Fruit fly (Drosophila melanogaster) whole organism, embryonic: ENCODE measurements around the gene CG10581.
A peak's percentile ranks its signal among the peaks of the same experiment; 100 is the strongest.

Experiments
- ATbp ChIP-seq: fragments of 200-800 bp; sonication (Bioruptor generic); optimal IDR thresholded peaks from 2 replicates; lab custom pipeline; 2017; ENCODE audit warnings: missing biosample characterization, mild to moderate bottlenecking, missing genetic modification characterization, missing genetic modification reagents
- CG11456 ChIP-seq: fragments of 200-800 bp; sonication (Bioruptor generic); IDR thresholded peaks from 3 replicates; pipeline ENCODE4 v1.3.6; 2022; ENCODE audit warnings: missing biosample characterization, missing genetic modification characterization
- CG11696 ChIP-seq: fragments of 200-800 bp; sonication (Bioruptor generic); IDR thresholded peaks from 2 replicates; pipeline ENCODE4 v1.3.6; 2022; ENCODE audit warnings: missing biosample characterization, missing genetic modification characterization
- CG13424 ChIP-seq: fragments of 200-800 bp; sonication (Bioruptor generic); optimal IDR thresholded peaks from 2 replicates; lab custom pipeline; 2019; ENCODE audit warnings: missing biosample characterization, mild to moderate bottlenecking, missing genetic modification characterization, moderate library complexity
- CG14050 ChIP-seq: fragments of 200-800 bp; sonication (Bioruptor generic); IDR thresholded peaks from 3 replicates; pipeline ENCODE4 v1.3.6; 2022; ENCODE audit warnings: missing biosample characterization, missing genetic modification characterization
- CG14710 ChIP-seq: fragments of 200-800 bp; sonication (Bioruptor generic); optimal IDR thresholded peaks from 3 replicates; lab custom pipeline; 2019; ENCODE audit warnings: missing biosample characterization, mild to moderate bottlenecking, missing genetic modification characterization, moderate library complexity
- CG15011 ChIP-seq: fragments of 200-800 bp; sonication (Bioruptor generic); optimal IDR thresholded peaks from 3 replicates; lab custom pipeline; 2018; ENCODE audit warnings: missing biosample characterization, mild to moderate bottlenecking, missing genetic modification characterization
- CG18599 ChIP-seq: fragments of 200-800 bp; sonication (Bioruptor generic); optimal IDR thresholded peaks from 3 replicates; lab custom pipeline; 2017; ENCODE audit warnings: missing biosample characterization, missing genetic modification characterization, mild to moderate bottlenecking, moderate library complexity, missing genetic modification reagents
- CG30020 ChIP-seq: fragments of 200-800 bp; optimal IDR thresholded peaks from 2 replicates; lab custom pipeline; 2019; ENCODE audit warnings: missing biosample characterization, mild to moderate bottlenecking, missing genetic modification characterization, moderate library complexity
- CG3281 ChIP-seq: fragments of 200-800 bp; sonication (Bioruptor generic); optimal IDR thresholded peaks from 3 replicates; lab custom pipeline; 2017; ENCODE audit warnings: missing biosample characterization, mild to moderate bottlenecking, missing genetic modification characterization
- CG3838 ChIP-seq: fragments of 200-800 bp; sonication (Bioruptor generic); optimal IDR thresholded peaks from 3 replicates; lab custom pipeline; 2016; ENCODE audit warnings: missing biosample characterization, missing genetic modification characterization
- CG4617 ChIP-seq: fragments of 200-800 bp; sonication (Bioruptor generic); optimal IDR thresholded peaks from 3 replicates; lab custom pipeline; 2016; ENCODE audit warnings: missing biosample characterization, missing genetic modification characterization, borderline replicate concordance
- CG4707 ChIP-seq: fragments of 200-800 bp; sonication (Bioruptor generic); optimal IDR thresholded peaks from 2 replicates; lab custom pipeline; 2018; ENCODE audit warnings: missing biosample characterization, mild to moderate bottlenecking, missing genetic modification characterization, moderate library complexity
- CG7963 ChIP-seq: fragments of 200-800 bp; sonication (Bioruptor generic); IDR thresholded peaks from 3 replicates; pipeline ENCODE4 v1.3.6; 2022; ENCODE audit warnings: missing biosample characterization, missing genetic modification characterization; ENCODE audit not compliant: partially characterized antibody
- CG7987 ChIP-seq: fragments of 200-800 bp; sonication (Bioruptor generic); optimal IDR thresholded peaks from 2 replicates; lab custom pipeline; 2018; ENCODE audit warnings: missing biosample characterization, mild to moderate bottlenecking, missing genetic modification characterization, moderate library complexity
- CG8388 ChIP-seq: fragments of 200-800 bp; sonication (Bioruptor generic); optimal IDR thresholded peaks from 2 replicates; lab custom pipeline; 2019; ENCODE audit warnings: missing biosample characterization, mild to moderate bottlenecking, missing genetic modification characterization, moderate library complexity
- CG9215 ChIP-seq: fragments of 200-800 bp; sonication (Bioruptor generic); IDR thresholded peaks from 2 replicates; pipeline ENCODE4 v1.3.6; 2022; ENCODE audit warnings: missing biosample characterization, missing genetic modification characterization
- CG9876 ChIP-seq: fragments of 200-800 bp; sonication (Bioruptor generic); optimal IDR thresholded peaks from 2 replicates; lab custom pipeline; 2016; ENCODE audit warnings: missing biosample characterization, missing genetic modification characterization
- CHES-1-like ChIP-seq: fragments of 200-800 bp; sonication (Bioruptor generic); optimal IDR thresholded peaks from 2 replicates; lab custom pipeline; 2016; ENCODE audit warnings: missing biosample characterization, missing genetic modification characterization
- Deaf1 ChIP-seq: fragments of 200-800 bp; optimal IDR thresholded peaks from 3 replicates; lab custom pipeline; 2019; ENCODE audit warnings: missing biosample characterization, mild to moderate bottlenecking, missing genetic modification characterization, moderate library complexity
- ERR ChIP-seq: fragments of 200-800 bp; sonication (Bioruptor generic); optimal IDR thresholded peaks from 2 replicates; lab custom pipeline; 2016; ENCODE audit warnings: missing biosample characterization, missing genetic modification characterization
- Elba2 ChIP-seq: fragments of 200-800 bp; sonication (Bioruptor generic); optimal IDR thresholded peaks from 3 replicates; lab custom pipeline; 2016; ENCODE audit warnings: missing biosample characterization, missing genetic modification characterization
- Fer1 ChIP-seq: fragments of 200-800 bp; sonication (Bioruptor generic); optimal IDR thresholded peaks from 2 replicates; lab custom pipeline; 2017; ENCODE audit warnings: missing biosample characterization, mild to moderate bottlenecking, missing genetic modification characterization
- Gug ChIP-seq: fragments of 200-800 bp; sonication (Bioruptor generic); IDR thresholded peaks from 4 replicates; pipeline ENCODE4 v1.3.6; 2022; ENCODE audit warnings: missing biosample characterization, missing genetic modification characterization
- Lim3 ChIP-seq: fragments of 200-800 bp; sonication (Bioruptor generic); IDR thresholded peaks from 2 replicates; pipeline ENCODE4 v1.3.6; 2022; ENCODE audit warnings: missing biosample characterization, missing genetic modification characterization
- NFAT ChIP-seq: fragments of 200-800 bp; sonication (Bioruptor generic); IDR thresholded peaks from 2 replicates; pipeline ENCODE4 v1.3.6; 2022; ENCODE audit warnings: missing biosample characterization, missing genetic modification characterization
- Nf-YA ChIP-seq: fragments of 200-800 bp; sonication (Bioruptor generic); IDR thresholded peaks from 2 replicates; pipeline ENCODE4 v1.3.6; 2022; ENCODE audit warnings: missing biosample characterization, missing genetic modification characterization
- Opbp ChIP-seq: fragments of 200-800 bp; sonication (Bioruptor generic); IDR thresholded peaks from 3 replicates; pipeline ENCODE4 v1.3.6; 2022; ENCODE audit warnings: missing biosample characterization, missing genetic modification characterization; ENCODE audit not compliant: partially characterized antibody
- Ravus ChIP-seq: fragments of 200-800 bp; sonication (Bioruptor generic); IDR thresholded peaks from 2 replicates; pipeline ENCODE4 v1.3.6; 2022; ENCODE audit warnings: missing biosample characterization, missing genetic modification characterization
- Side ChIP-seq: fragments of 200-800 bp; sonication (Bioruptor generic); optimal IDR thresholded peaks from 2 replicates; lab custom pipeline; 2016; ENCODE audit warnings: missing biosample characterization, missing genetic modification characterization
- Sox100B ChIP-seq: fragments of 200-800 bp; sonication (Bioruptor generic); optimal IDR thresholded peaks from 3 replicates; lab custom pipeline; 2018; ENCODE audit warnings: missing biosample characterization, mild to moderate bottlenecking, missing genetic modification characterization
- Xbp1 ChIP-seq: fragments of 200-800 bp; sonication (Bioruptor generic); optimal IDR thresholded peaks from 3 replicates; lab custom pipeline; 2016; ENCODE audit warnings: missing biosample characterization, mild to moderate bottlenecking, missing genetic modification characterization
- bab2 ChIP-seq: fragments of 200-800 bp; sonication (Bioruptor generic); optimal IDR thresholded peaks from 2 replicates; lab custom pipeline; 2016; ENCODE audit warnings: missing biosample characterization, missing genetic modification characterization
- chinmo ChIP-seq: fragments of 200-800 bp; sonication (Bioruptor generic); IDR thresholded peaks from 4 replicates; pipeline ENCODE4 v1.3.6; 2022; ENCODE audit warnings: missing biosample characterization, missing genetic modification characterization; ENCODE audit not compliant: partially characterized antibody
- fd102C ChIP-seq: fragments of 200-800 bp; sonication (Bioruptor generic); optimal IDR thresholded peaks from 2 replicates; lab custom pipeline; 2018; ENCODE audit warnings: missing biosample characterization, mild to moderate bottlenecking, missing genetic modification characterization, moderate library complexity
- gce ChIP-seq: fragments of 200-800 bp; sonication (Bioruptor generic); IDR thresholded peaks from 3 replicates; pipeline ENCODE4 v1.3.6; 2022; ENCODE audit warnings: missing biosample characterization, missing genetic modification characterization
- gcm2 ChIP-seq: fragments of 200-800 bp; sonication (Bioruptor generic); optimal IDR thresholded peaks from 2 replicates; lab custom pipeline; 2016; ENCODE audit warnings: missing biosample characterization, missing genetic modification characterization
- jing ChIP-seq: fragments of 200-800 bp; sonication (Bioruptor generic); optimal IDR thresholded peaks from 2 replicates; lab custom pipeline; 2018; ENCODE audit warnings: missing biosample characterization, mild to moderate bottlenecking, missing genetic modification characterization
- lilli ChIP-seq: fragments of 200-800 bp; sonication (Bioruptor generic); optimal IDR thresholded peaks from 3 replicates; lab custom pipeline; 2016; ENCODE audit warnings: missing biosample characterization, missing genetic modification characterization
- lov ChIP-seq, 2 experiments: fragments of 200-800 bp in 1 of 2; fragments of >200 bp in 1 of 2; sonication (Bioruptor generic) in 1 of 2; IDR thresholded peaks in 1 of 2; optimal IDR thresholded peaks in 1 of 2; 2 replicates in 1 of 2; 3 replicates in 1 of 2; pipeline versions ENCODE4 v1.3.6 to Lab custom; 2017 to 2022; ENCODE audit warnings: missing biosample characterization in 1 of 2, missing genetic modification characterization in 1 of 2
- onecut ChIP-seq: fragments of 200-800 bp; sonication (Bioruptor generic); IDR thresholded peaks from 2 replicates; pipeline ENCODE4 v1.3.6; 2022; ENCODE audit warnings: missing biosample characterization, missing genetic modification characterization
- ranshi ChIP-seq: fragments of 200-800 bp; sonication (Bioruptor generic); IDR thresholded peaks from 2 replicates; pipeline ENCODE4 v1.3.6; 2022; ENCODE audit warnings: missing biosample characterization, missing genetic modification characterization
- repo ChIP-seq: fragments of 200-800 bp; sonication (Bioruptor generic); optimal IDR thresholded peaks from 2 replicates; lab custom pipeline; 2016; ENCODE audit warnings: missing biosample characterization, missing genetic modification characterization
- row ChIP-seq: fragments of 200-800 bp; sonication (Bioruptor generic); IDR thresholded peaks from 3 replicates; pipeline ENCODE4 v1.3.6; 2022; ENCODE audit warnings: missing biosample characterization, missing genetic modification characterization
- run ChIP-seq: fragments of 200-800 bp; sonication (Bioruptor generic); optimal IDR thresholded peaks from 3 replicates; lab custom pipeline; 2018; ENCODE audit warnings: missing biosample characterization, mild to moderate bottlenecking, missing genetic modification characterization
- ssp ChIP-seq: fragments of 200-800 bp; sonication (Bioruptor generic); IDR thresholded peaks from 2 replicates; pipeline ENCODE4 v1.3.6; 2022; ENCODE audit warnings: missing biosample characterization, missing genetic modification characterization
- vfl ChIP-seq: fragments of 200-800 bp; sonication (Bioruptor generic); optimal IDR thresholded peaks from 2 replicates; lab custom pipeline; 2016; ENCODE audit warnings: missing biosample characterization, missing genetic modification characterization

Gene CG10581

DNA sequence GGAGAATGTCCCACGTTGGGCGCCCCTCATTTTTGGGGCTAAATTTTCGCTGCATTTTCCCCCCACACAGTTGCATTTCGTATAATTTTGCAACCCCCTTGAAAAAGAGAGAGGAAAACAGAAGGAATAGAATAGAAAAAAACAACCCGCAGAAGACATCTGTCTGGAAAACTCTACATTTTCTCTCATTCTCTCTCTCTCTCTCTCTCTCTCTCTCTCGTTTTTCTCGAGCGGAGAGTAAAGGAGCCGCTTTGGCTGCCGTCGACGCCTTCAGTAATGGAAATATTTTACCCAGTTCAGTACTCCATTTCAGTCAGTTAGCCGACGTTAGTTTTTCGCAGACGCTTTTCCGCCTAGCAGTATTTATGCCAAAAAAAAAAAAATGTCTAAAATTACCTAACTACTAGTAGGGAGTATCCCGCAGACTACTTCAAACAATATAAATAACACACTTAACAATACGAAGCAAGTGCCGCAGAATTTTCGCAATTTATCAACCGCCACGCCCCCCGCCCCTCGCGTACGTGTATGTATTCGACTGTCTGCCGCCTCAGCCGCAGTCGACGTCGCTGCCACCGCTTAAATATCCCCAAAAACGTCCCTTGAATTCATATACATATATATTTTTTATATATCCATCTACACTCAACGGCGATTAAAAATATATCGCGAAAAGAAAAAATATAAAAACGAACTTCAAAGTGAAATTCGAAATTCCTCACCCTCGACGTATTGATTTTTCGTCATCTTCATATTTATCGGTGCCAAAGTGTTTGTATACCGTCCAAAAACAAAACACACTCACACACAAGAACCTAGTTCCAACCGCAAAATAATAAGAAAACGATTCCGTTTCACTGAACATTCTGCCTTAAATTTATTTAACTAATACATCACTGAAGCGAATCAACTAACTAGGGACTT is 14.0 kb upstream of the CG10581 start (continued):
- TF ChIP-seq ATbp (GFP tag; lab: Kevin White, UChicago) (no peak), vfl (GFP tag; lab: Kevin White, UChicago) (no peak), onecut (GFP tag; lab: Robert Waterston, UW) (peak; percentile 61), gcm2 (GFP tag; lab: Kevin White, UChicago) (no peak), CG14050 (GFP tag; lab: Robert Waterston, UW) (no peak), CG11696 (GFP tag; lab: Robert Waterston, UW) (0 out of 2 replicates have a peak, but pooled peaks have one; percentile 60), run (tag; lab: Kevin White, UChicago) (no peak), CG9215 (GFP tag; lab: Robert Waterston, UW) (no peak)

dm6 chr3L:21047037-21047436 is 13.0 kb upstream of the CG10581 start:
- TF ChIP-seq ranshi (GFP tag; lab: Robert Waterston, UW), result no peak
- peak; percentile 33 for TF ChIP-seq lilli
- TF ChIP-seq bab2 (GFP tag; lab: Kevin White, UChicago), result no peak
- TF ChIP-seq Nf-YA, result no peak
- TF ChIP-seq Ravus, result no peak
- peak; percentile 4 for TF ChIP-seq Deaf1 (tag; lab: Kevin White, UChicago)
- TF ChIP-seq CG4707, result peak; percentile 2
- TF ChIP-seq Gug, result no peak
- TF ChIP-seq CG30020 (tag; lab: Kevin White, UChicago), result no peak
- no peak for TF ChIP-seq Opbp
- TF ChIP-seq CG15011 (GFP tag; lab: Kevin White, UChicago), result no peak
- TF ChIP-seq CG11456 (GFP tag; lab: Robert Waterston, UW), result no peak
- TF ChIP-seq jing (GFP tag; lab: Kevin White, UChicago), result no peak
- no peak for TF ChIP-seq CG7987
- no peak for TF ChIP-seq CG7963
- TF ChIP-seq Side, result no peak
- TF ChIP-seq chinmo (GFP tag; lab: Robert Waterston, UW), result no peak
- TF ChIP-seq gce (GFP tag; lab: Robert Waterston, UW), result no peak
- TF ChIP-seq row (GFP tag; lab: Robert Waterston, UW), result peak; percentile 72
- TF ChIP-seq ssp (GFP tag; lab: Robert Waterston, UW), result no peak
- TF ChIP-seq Lim3 (GFP tag; lab: Robert Waterston, UW), result no peak
- TF ChIP-seq NFAT (GFP tag; lab: Robert Waterston, UW), result no peak
- peak; percentile 22 for TF ChIP-seq CG13424
- peak; percentile 69 for TF ChIP-seq CG14710 (tag; lab: Kevin White, UChicago)
- no peak for TF ChIP-seq CG3838 (GFP tag; lab: Kevin White, UChicago)
- TF ChIP-seq CG3281 (GFP tag; lab: Kevin White, UChicago), result peak; percentile 29
- peak; percentile 44 for TF ChIP-seq Fer1 (GFP tag; lab: Kevin White, UChicago)
- TF ChIP-seq Xbp1 (GFP tag; lab: Kevin White, UChicago), result peak; percentile 39
- no peak for TF ChIP-seq lov (optimal IDR thresholded peaks at IDR 0.05; lab: Kevin White, UChicago)
- TF ChIP-seq lov (GFP tag; IDR thresholded peaks at IDR 0.05; lab: Robert Waterston, UW), result 0 out of 3 replicates have a peak, but pooled peaks have one; percentile 37
- TF ChIP-seq repo, result no peak
- peak; percentile 54 for TF ChIP-seq CG18599 (GFP tag; lab: Kevin White, UChicago)
- peak; percentile 63 for TF ChIP-seq CG8388 (GFP tag; lab: Kevin White, UChicago)
- TF ChIP-seq CHES-1-like (GFP tag; lab: Kevin White, UChicago), result no peak
- TF ChIP-seq CG4617 (GFP tag; lab: Kevin White, UChicago), result no peak
- TF ChIP-seq CG9876 (GFP tag; lab: Kevin White, UChicago), result no peak
- no peak for TF ChIP-seq fd102C (GFP tag; lab: Kevin White, UChicago)
- TF ChIP-seq Elba2 (GFP tag; lab: Kevin White, UChicago), result peak; percentile 8
- peak; percentile 28 for TF ChIP-seq Sox100B
- no peak for TF ChIP-seq ERR (GFP tag; lab: Kevin White, UChicago)
